Worm (Caenorhabditis elegans) whole organism, mixed stage, embryonic: Measurements from ENCODE around the gene Y69H2.9.

ENCODE experiments used
- M03D4.4 ChIP-seq: sonication (generic microtip); optimal IDR thresholded peaks from 2 replicates; lab custom pipeline; 2017; ENCODE audit warnings: mild to moderate bottlenecking, missing genetic modification characterization, missing compliant biosample characterization
- blmp-1 ChIP-seq: fragments of 150-350 bp; optimal IDR thresholded peaks from 2 replicates; lab custom pipeline; 2014; ENCODE audit warnings: missing biosample characterization, missing genetic modification characterization
- ceh-39 ChIP-seq: fragments of 150-350 bp; optimal IDR thresholded peaks from 2 replicates; lab custom pipeline; 2014; ENCODE audit warnings: missing biosample characterization, missing genetic modification characterization
- ceh-43 ChIP-seq: fragments of 200-800 bp; sonication (Bioruptor generic); optimal IDR thresholded peaks from 2 replicates; lab custom pipeline; 2018; ENCODE audit warnings: mild to moderate bottlenecking, missing genetic modification characterization, moderate library complexity, missing compliant biosample characterization
- ceh-83 ChIP-seq: fragments of 200-800 bp; sonication (Bioruptor generic); optimal IDR thresholded peaks from 2 replicates; lab custom pipeline; 2018; ENCODE audit warnings: mild to moderate bottlenecking, missing genetic modification characterization, missing compliant biosample characterization
- ces-1 ChIP-seq: fragments of 150-350 bp; optimal IDR thresholded peaks from 2 replicates; lab custom pipeline; 2014; ENCODE audit warnings: missing biosample characterization, missing genetic modification reagents, missing genetic modification characterization
- cnd-1 ChIP-seq: fragments of 200-800 bp; sonication (Bioruptor generic); optimal IDR thresholded peaks from 2 replicates; lab custom pipeline; 2018; ENCODE audit warnings: mild to moderate bottlenecking, missing genetic modification characterization, missing compliant biosample characterization
- drap-1 ChIP-seq: fragments of 200-800 bp; sonication (Bioruptor generic); optimal IDR thresholded peaks from 3 replicates; lab custom pipeline; 2018; ENCODE audit warnings: mild to moderate bottlenecking, missing genetic modification characterization, missing compliant biosample characterization
- elt-1 ChIP-seq: sonication (generic microtip); optimal IDR thresholded peaks from 2 replicates; lab custom pipeline; 2017; ENCODE audit warnings: missing genetic modification characterization, mild to moderate bottlenecking, missing compliant biosample characterization, antibody characterized with exemption, moderate library complexity, borderline replicate concordance; ENCODE audit not compliant: insufficient read depth
- elt-3 ChIP-seq: fragments of 150-350 bp; optimal IDR thresholded peaks from 2 replicates; lab custom pipeline; 2014; ENCODE audit warnings: missing biosample characterization, missing genetic modification characterization
- flh-1 ChIP-seq: fragments of 200-800 bp; sonication (Bioruptor generic); optimal IDR thresholded peaks from 2 replicates; lab custom pipeline; 2018; ENCODE audit warnings: mild to moderate bottlenecking, missing genetic modification characterization, moderate library complexity, missing compliant biosample characterization
- ham-2 ChIP-seq: fragments of 200-800 bp; sonication (Bioruptor generic); optimal IDR thresholded peaks from 2 replicates; lab custom pipeline; 2018; ENCODE audit warnings: mild to moderate bottlenecking, missing genetic modification characterization, missing compliant biosample characterization
- hlh-1 ChIP-seq: fragments of 150-350 bp; optimal IDR thresholded peaks from 2 replicates; lab custom pipeline; 2014; ENCODE audit warnings: missing biosample characterization, missing genetic modification reagents, missing genetic modification characterization
- lin-13 ChIP-seq: fragments of 150-350 bp; optimal IDR thresholded peaks from 2 replicates; lab custom pipeline; 2014; ENCODE audit warnings: missing biosample characterization, missing genetic modification characterization
- lin-32 ChIP-seq: fragments of 200-800 bp; sonication (Bioruptor generic); optimal IDR thresholded peaks from 2 replicates; lab custom pipeline; 2018; ENCODE audit warnings: mild to moderate bottlenecking, missing genetic modification characterization, missing compliant biosample characterization
- lsy-2 ChIP-seq: fragments of 150-350 bp; optimal IDR thresholded peaks from 2 replicates; lab custom pipeline; 2014; ENCODE audit warnings: missing biosample characterization, missing genetic modification characterization
- mab-5 ChIP-seq: fragments of 150-350 bp; optimal IDR thresholded peaks from 2 replicates; lab custom pipeline; 2014; ENCODE audit warnings: missing biosample characterization, missing genetic modification characterization
- mep-1 ChIP-seq: fragments of 150-350 bp; optimal IDR thresholded peaks from 2 replicates; lab custom pipeline; 2017; ENCODE audit warnings: missing biosample characterization, missing genetic modification reagents, missing genetic modification characterization, inconsistent platforms
- mls-2 ChIP-seq: sonication (generic microtip); optimal IDR thresholded peaks from 2 replicates; lab custom pipeline; 2016; ENCODE audit warnings: mild to moderate bottlenecking, missing genetic modification characterization, moderate library complexity, missing compliant biosample characterization
- nhr-12 ChIP-seq: fragments of 150-350 bp; optimal IDR thresholded peaks from 2 replicates; lab custom pipeline; 2014; ENCODE audit warnings: missing biosample characterization, missing genetic modification characterization
- nhr-2 ChIP-seq: fragments of 150-350 bp; optimal IDR thresholded peaks from 2 replicates; lab custom pipeline; 2014; ENCODE audit warnings: missing biosample characterization, missing genetic modification characterization
- nhr-237 ChIP-seq: fragments of 150-350 bp; optimal IDR thresholded peaks from 2 replicates; lab custom pipeline; 2014; ENCODE audit warnings: missing biosample characterization, missing genetic modification characterization
- nhr-28 ChIP-seq: fragments of 150-350 bp; optimal IDR thresholded peaks from 2 replicates; lab custom pipeline; 2014; ENCODE audit warnings: missing biosample characterization, missing genetic modification characterization
- pha-4 ChIP-seq: fragments of 150-350 bp; optimal IDR thresholded peaks from 2 replicates; lab custom pipeline; 2018; ENCODE audit warnings: missing biosample characterization, missing genetic modification reagents, missing genetic modification characterization
- sem-2 ChIP-seq: fragments of 200-800 bp; sonication (Bioruptor generic); optimal IDR thresholded peaks from 2 replicates; lab custom pipeline; 2018; ENCODE audit warnings: mild to moderate bottlenecking, missing genetic modification characterization, missing compliant biosample characterization
- snpc-4 ChIP-seq: fragments of 150-350 bp; optimal IDR thresholded peaks from 2 replicates; lab custom pipeline; 2014; ENCODE audit warnings: missing biosample characterization, missing genetic modification characterization
- tbx-8 ChIP-seq: fragments of 200-800 bp; sonication (Bioruptor generic); optimal IDR thresholded peaks from 2 replicates; lab custom pipeline; 2018; ENCODE audit warnings: mild to moderate bottlenecking, missing genetic modification characterization, moderate library complexity, missing compliant biosample characterization
- unc-120 ChIP-seq: sonication (generic microtip); optimal IDR thresholded peaks from 2 replicates; lab custom pipeline; 2017; ENCODE audit warnings: missing genetic modification characterization, missing compliant biosample characterization; ENCODE audit not compliant: poor library complexity, severe bottlenecking
- unc-39 ChIP-seq: fragments of 150-350 bp; optimal IDR thresholded peaks from 2 replicates; lab custom pipeline; 2014; ENCODE audit warnings: missing biosample characterization, missing genetic modification characterization
- unc-62 ChIP-seq: fragments of 150-350 bp; optimal IDR thresholded peaks from 2 replicates; lab custom pipeline; 2014; ENCODE audit warnings: missing biosample characterization, missing genetic modification reagents, missing genetic modification characterization
- zip-8 ChIP-seq: fragments of 150-350 bp; optimal IDR thresholded peaks from 2 replicates; lab custom pipeline; 2014; ENCODE audit warnings: missing biosample characterization, missing genetic modification characterization
- ztf-11 ChIP-seq: fragments of 150-350 bp; optimal IDR thresholded peaks from 2 replicates; lab custom pipeline; 2014; ENCODE audit warnings: missing biosample characterization, missing genetic modification characterization

The Y69H2.9 gene

ce11 chrV:18701306-18701705 lies at the start of gene Y69H2.9:
Y69H2.9 (plus strand) TSS chrV:18701538.
- TF ChIP-seq ztf-11 (tag; lab: Kevin White, UChicago) (no peak), lin-13 (tag; lab: Kevin White, UChicago) (no peak), cnd-1 (no peak), ces-1 (GFP tag; lab: Kevin White, UChicago) (no peak), sem-2 (GFP tag; lab: Kevin White, UChicago) (no peak), lsy-2 (tag; lab: Kevin White, UChicago) (no peak), mep-1 (no peak), unc-120 (tag; lab: Kevin White, UChicago) (no peak), nhr-12 (tag; lab: Kevin White, UChicago) (no peak), ceh-39 (tag; lab: Kevin White, UChicago) (no peak), mab-5 (tag; lab: Kevin White, UChicago) (no peak), tbx-8 (GFP tag; lab: Kevin White, UChicago) (no peak), M03D4.4 (tag; lab: Kevin White, UChicago) (no peak), unc-62 (GFP tag; lab: Kevin White, UChicago) (no peak), ham-2 (GFP tag; lab: Kevin White, UChicago) (no peak), flh-1 (GFP tag; lab: Kevin White, UChicago) (no peak)

ce11 chrV:18656363-18656762 lies 45.0 kb upstream of the Y69H2.9 start:
- TF ChIP-seq ceh-83 (GFP tag; lab: Kevin White, UChicago) (no peak), unc-62 (GFP tag; lab: Kevin White, UChicago) (no peak), mep-1 (no peak), lin-32 (GFP tag; lab: Kevin White, UChicago) (no peak), unc-120 (tag; lab: Kevin White, UChicago) (no peak), cnd-1 (no peak), unc-39 (tag; lab: Kevin White, UChicago) (no peak), nhr-237 (no peak), nhr-28 (tag; lab: Kevin White, UChicago) (no peak), elt-3 (tag; lab: Kevin White, UChicago) (no peak), nhr-2 (no peak)

- TF ChIP-seq zip-8 (tag; lab: Kevin White, UChicago) (no peak), elt-1 (tag; lab: Kevin White, UChicago) (no peak), mep-1 (no peak), blmp-1 (tag; lab: Kevin White, UChicago) (no peak), ceh-43 (GFP tag; lab: Kevin White, UChicago) (no peak), elt-3 (tag; lab: Kevin White, UChicago) (no peak), lin-32 (GFP tag; lab: Kevin White, UChicago) (no peak), mab-5 (tag; lab: Kevin White, UChicago) (no peak), ham-2 (GFP tag; lab: Kevin White, UChicago) (no peak), unc-120 (tag; lab: Kevin White, UChicago) (no peak), hlh-1 (no peak)
Observed at ce11 chrV:18657391-18657790, 43.9 kb upstream of the Y69H2.9 start.

DNA sequence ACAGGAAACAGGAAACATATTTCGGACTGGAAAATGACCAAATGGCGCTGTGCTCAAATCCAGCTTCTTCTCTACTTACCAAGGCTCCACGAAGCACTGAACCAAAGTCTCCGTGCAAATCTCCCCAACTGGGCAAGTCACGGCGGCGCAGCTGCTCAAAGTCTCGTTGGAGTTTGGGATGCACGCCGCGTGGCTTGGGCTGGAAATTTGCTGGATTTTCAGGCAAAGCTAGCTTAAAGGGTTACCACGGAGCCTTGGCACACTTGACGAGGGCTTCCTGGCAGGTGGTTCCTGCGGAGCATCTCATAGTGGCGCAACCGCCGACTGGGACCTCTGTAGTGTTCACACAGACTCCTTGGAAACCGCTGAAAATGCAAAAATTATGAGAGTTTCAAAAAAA lies 42.4 kb upstream of the Y69H2.9 start:
- TF ChIP-seq nhr-2 (no peak), lin-32 (GFP tag; lab: Kevin White, UChicago) (no peak), flh-1 (GFP tag; lab: Kevin White, UChicago) (no peak), ceh-43 (GFP tag; lab: Kevin White, UChicago) (no peak), pha-4 (tag; lab: Kevin White, UChicago) (no peak), drap-1 (no peak), elt-3 (tag; lab: Kevin White, UChicago) (no peak), ceh-39 (tag; lab: Kevin White, UChicago) (no peak), lin-13 (tag; lab: Kevin White, UChicago) (no peak), cnd-1 (no peak), ham-2 (GFP tag; lab: Kevin White, UChicago) (no peak), ces-1 (GFP tag; lab: Kevin White, UChicago) (no peak), ztf-11 (tag; lab: Kevin White, UChicago) (no peak), elt-1 (tag; lab: Kevin White, UChicago) (no peak), tbx-8 (GFP tag; lab: Kevin White, UChicago) (no peak), sem-2 (GFP tag; lab: Kevin White, UChicago) (no peak)

- TF ChIP-seq elt-3 (tag; lab: Kevin White, UChicago) (no peak), zip-8 (tag; lab: Kevin White, UChicago) (no peak), hlh-1 (no peak), blmp-1 (tag; lab: Kevin White, UChicago) (no peak), mep-1 (no peak), tbx-8 (GFP tag; lab: Kevin White, UChicago) (no peak), unc-39 (tag; lab: Kevin White, UChicago) (no peak), unc-120 (tag; lab: Kevin White, UChicago) (no peak), lin-13 (tag; lab: Kevin White, UChicago) (no peak), nhr-12 (tag; lab: Kevin White, UChicago) (no peak), mls-2 (tag; lab: Kevin White, UChicago) (no peak), snpc-4 (tag; lab: Kevin White, UChicago) (no peak), ceh-83 (GFP tag; lab: Kevin White, UChicago) (no peak), nhr-2 (no peak), nhr-28 (tag; lab: Kevin White, UChicago) (no peak), ceh-43 (GFP tag; lab: Kevin White, UChicago) (no peak)
Observed at ce11 chrV:18662333-18662732, 39.0 kb upstream of the Y69H2.9 start.
